Worm (Caenorhabditis elegans) whole organism, L1 larva: ENCODE results near the gene lsm-8.

ENCODE experiments used
- ama-1 ChIP-seq: fragments of 150-350 bp; optimal IDR thresholded peaks from 2 replicates; lab custom pipeline; 2014
- fkh-10 ChIP-seq: sonication (generic microtip); optimal IDR thresholded peaks from 2 replicates; lab custom pipeline; 2017; ENCODE audit warnings: missing biosample characterization, missing genetic modification reagents, missing genetic modification characterization
- fkh-4 ChIP-seq: sonication (generic microtip); optimal IDR thresholded peaks from 2 replicates; lab custom pipeline; 2016; ENCODE audit warnings: missing compliant biosample characterization, missing genetic modification characterization, borderline replicate concordance
- fos-1 ChIP-seq: fragments of 150-350 bp; optimal IDR thresholded peaks from 2 replicates; lab custom pipeline; 2014; ENCODE audit warnings: missing biosample characterization, missing genetic modification characterization
- lin-39 ChIP-seq: fragments of 150-350 bp; optimal IDR thresholded peaks from 2 replicates; lab custom pipeline; 2014; ENCODE audit warnings: missing biosample characterization, missing genetic modification reagents, missing genetic modification characterization
- mep-1 ChIP-seq: fragments of 150-350 bp; optimal IDR thresholded peaks from 2 replicates; lab custom pipeline; 2014; ENCODE audit warnings: missing biosample characterization, missing genetic modification characterization
- pqm-1 ChIP-seq: sonication (generic microtip); optimal IDR thresholded peaks from 3 replicates; lab custom pipeline; 2017; ENCODE audit warnings: missing biosample characterization, missing genetic modification characterization
- snpc-4 ChIP-seq: fragments of 150-350 bp; optimal IDR thresholded peaks from 2 replicates; lab custom pipeline; 2014; ENCODE audit warnings: missing biosample characterization, missing genetic modification characterization
- snu-23 ChIP-seq: sonication (generic microtip); optimal IDR thresholded peaks from 2 replicates; lab custom pipeline; 2016; ENCODE audit warnings: missing genetic modification characterization, missing compliant biosample characterization
- unc-62 ChIP-seq: fragments of 150-350 bp; optimal IDR thresholded peaks from 2 replicates; lab custom pipeline; 2014; ENCODE audit warnings: missing biosample characterization, missing genetic modification reagents, missing genetic modification characterization
- zag-1 ChIP-seq: fragments of 150-350 bp; optimal IDR thresholded peaks from 2 replicates; lab custom pipeline; 2014; ENCODE audit warnings: missing biosample characterization, missing genetic modification characterization
- zip-4 ChIP-seq: fragments of 200-800 bp; sonication (Bioruptor generic); optimal IDR thresholded peaks from 2 replicates; lab custom pipeline; 2018; ENCODE audit warnings: mild to moderate bottlenecking, missing genetic modification characterization, moderate library complexity, missing compliant biosample characterization
- ztf-4 ChIP-seq: fragments of 150-350 bp; optimal IDR thresholded peaks from 2 replicates; lab custom pipeline; 2014; ENCODE audit warnings: missing biosample characterization, missing genetic modification characterization

DNA sequence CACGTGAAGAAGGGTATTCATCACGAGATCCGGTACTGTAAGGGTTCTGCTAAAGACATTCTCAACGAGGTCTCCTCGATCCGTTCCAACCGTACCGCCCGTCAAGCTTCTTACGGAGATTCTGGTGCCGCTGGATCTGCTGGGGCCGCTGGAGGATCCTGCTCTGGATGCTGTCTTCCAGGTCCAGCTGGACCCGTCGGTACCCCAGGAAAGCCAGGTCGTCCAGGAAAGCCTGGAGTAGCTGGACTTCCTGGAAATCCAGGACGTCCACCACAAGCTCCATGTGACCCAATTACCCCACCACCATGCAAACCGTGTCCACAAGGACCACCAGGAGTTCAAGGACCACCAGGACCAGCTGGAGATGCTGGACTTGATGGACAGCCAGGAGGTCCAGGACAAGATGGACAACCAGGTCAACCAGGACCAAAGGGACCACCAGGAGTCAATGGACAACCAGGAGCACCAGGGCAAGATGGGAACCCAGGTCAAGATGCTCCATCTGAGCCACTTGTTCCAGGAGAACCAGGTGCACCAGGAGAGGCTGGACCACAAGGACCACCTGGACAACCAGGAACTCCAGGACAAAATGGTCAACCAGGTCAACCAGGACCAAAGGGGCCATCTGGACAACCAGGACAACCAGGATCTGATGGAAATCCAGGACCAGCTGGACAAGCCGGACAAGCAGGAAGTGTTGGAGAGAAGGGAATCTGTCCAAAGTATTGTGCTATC lies 51.2 kb downstream of the lsm-8 start:
- TF ChIP-seq zip-4 (GFP tag; lab: Kevin White, UChicago) (no peak), ama-1 (lab: Kevin White, UChicago) (no peak), lin-39 (tag; lab: Kevin White, UChicago) (no peak), mep-1 (tag; lab: Kevin White, UChicago) (no peak), unc-62 (GFP tag; lab: Kevin White, UChicago) (no peak), snu-23 (GFP tag; lab: Kevin White, UChicago) (no peak), fos-1 (tag; lab: Kevin White, UChicago) (no peak), zag-1 (tag; lab: Kevin White, UChicago) (no peak), fkh-10 (GFP tag; lab: Kevin White, UChicago) (no peak), snpc-4 (tag; lab: Kevin White, UChicago) (no peak), pqm-1 (no peak), ztf-4 (no peak), fkh-4 (no peak)
